Worm (Caenorhabditis elegans): Measurements from ENCODE around the gene Y54G11A.17.

DNA sequence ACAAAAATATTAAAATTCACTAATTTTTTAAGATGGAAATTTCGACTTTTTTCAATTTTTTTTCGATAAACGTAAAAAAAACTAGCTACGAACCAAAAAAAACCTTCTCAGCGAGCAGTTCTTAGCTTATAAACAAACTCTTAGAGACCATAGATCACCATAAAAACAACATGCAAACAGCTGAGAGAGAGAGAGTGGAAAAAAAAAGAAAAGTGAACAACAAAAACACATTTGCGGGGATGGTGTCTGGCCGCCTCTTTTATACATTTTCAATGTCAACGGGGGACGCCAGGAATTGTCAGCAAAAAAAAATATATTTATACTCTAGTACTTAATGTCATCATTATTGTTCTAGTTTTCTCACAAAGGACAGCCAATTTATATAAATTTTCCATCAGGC, 37.7 kb downstream of the Y54G11A.17 start:
- TF ChIP-seq nhr-11 (tag; optimal IDR thresholded peaks at IDR 0.05) (no peak), R02D3.7 (tag; optimal IDR thresholded peaks at IDR 0.05) (no peak), ztf-4 (tag; optimal IDR thresholded peaks at IDR 0.05) (no peak), blmp-1 (tag; optimal IDR thresholded peaks at IDR 0.05; ENCODE audit: insufficient read depth) (no peak), snpc-4 (tag; optimal IDR thresholded peaks at IDR 0.05) (no peak), ztf-11 (tag; optimal IDR thresholded peaks at IDR 0.05) (no peak), skn-1 (tag; optimal IDR thresholded peaks at IDR 0.05) (no peak), unc-62 (GFP tag; optimal IDR thresholded peaks at IDR 0.05) (no peak)
